Worm (Caenorhabditis elegans): ENCODE results near the gene cest-10.

DNA sequence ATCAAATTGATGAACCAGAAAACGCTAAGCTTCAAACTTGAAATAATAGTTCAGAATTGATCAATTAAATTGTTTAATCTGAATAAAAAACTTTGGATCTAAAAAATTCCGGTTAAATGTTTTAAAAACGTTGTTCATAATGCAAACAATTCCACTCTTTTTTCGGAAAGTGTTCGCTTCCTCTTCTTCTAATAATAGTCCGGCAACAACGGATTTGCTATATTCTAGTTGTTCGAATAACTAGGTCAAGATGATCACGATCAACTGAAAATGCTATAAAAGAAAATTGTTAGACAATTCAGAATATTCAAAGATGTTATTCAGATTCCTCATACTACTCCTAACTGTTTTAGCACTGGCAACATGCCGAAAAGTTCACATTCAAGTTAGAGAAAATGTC, 50.6 kb downstream of the cest-10 start, which contains the start of gene D2024.4:
- TF ChIP-seq aly-2 (tag; optimal IDR thresholded peaks at IDR 0.05) (no peak), fkh-2 (tag; optimal IDR thresholded peaks at IDR 0.05) (no peak), ztf-4 (tag; optimal IDR thresholded peaks at IDR 0.05) (no peak), unc-62 (GFP tag; optimal IDR thresholded peaks at IDR 0.05) (no peak), R02D3.7 (tag; optimal IDR thresholded peaks at IDR 0.05) (no peak)

Data from whole organism, L3 larva.